Fruit fly (Drosophila melanogaster) whole organism, embryonic: ENCODE data around the gene CG10907.

Experiments used
- Aef1 ChIP-seq: fragments of 200-800 bp; sonication (Bioruptor generic); IDR thresholded peaks from 3 replicates; pipeline ENCODE4 v1.3.6; 2022; ENCODE audit warnings: missing biosample characterization, missing genetic modification characterization
- Atf3 ChIP-seq: fragments of 200-800 bp; sonication (Bioruptor generic); optimal IDR thresholded peaks from 3 replicates; lab custom pipeline; 2016; ENCODE audit warnings: missing biosample characterization, missing genetic modification characterization
- BEAF-32 ChIP-seq: fragments of 200-800 bp; sonication (Bioruptor generic); optimal IDR thresholded peaks from 3 replicates; lab custom pipeline; 2017; ENCODE audit warnings: missing biosample characterization, missing genetic modification characterization, mild to moderate bottlenecking, moderate library complexity, missing genetic modification reagents
- Bgb ChIP-seq: fragments of 200-800 bp; sonication (Bioruptor generic); IDR thresholded peaks from 2 replicates; pipeline ENCODE4 v1.3.6; 2022; ENCODE audit warnings: missing biosample characterization, missing genetic modification characterization; ENCODE audit not compliant: partially characterized antibody
- CG10274 ChIP-seq: fragments of 200-800 bp; sonication (Bioruptor generic); optimal IDR thresholded peaks from 3 replicates; lab custom pipeline; 2017; ENCODE audit warnings: missing biosample characterization, mild to moderate bottlenecking, missing genetic modification characterization
- CG10366 ChIP-seq: fragments of 200-800 bp; sonication (Bioruptor generic); IDR thresholded peaks from 2 replicates; pipeline ENCODE4 v1.3.6; 2022; ENCODE audit warnings: missing biosample characterization, missing genetic modification characterization
- CG12104 ChIP-seq: fragments of 200-800 bp; sonication (Bioruptor generic); optimal IDR thresholded peaks from 3 replicates; lab custom pipeline; 2016; ENCODE audit warnings: missing biosample characterization, missing genetic modification characterization
- CG12299 ChIP-seq: fragments of 200-800 bp; sonication (Bioruptor generic); optimal IDR thresholded peaks from 2 replicates; lab custom pipeline; 2018; ENCODE audit warnings: missing biosample characterization, mild to moderate bottlenecking, missing genetic modification characterization
- CG12942 ChIP-seq: fragments of 200-800 bp; sonication (Bioruptor generic); optimal IDR thresholded peaks from 3 replicates; lab custom pipeline; 2016; ENCODE audit warnings: missing biosample characterization, missing genetic modification characterization
- CG17385 ChIP-seq: fragments of 200-800 bp; sonication (Bioruptor generic); optimal IDR thresholded peaks from 3 replicates; lab custom pipeline; 2018; ENCODE audit warnings: missing biosample characterization, mild to moderate bottlenecking, missing genetic modification characterization
- CG17802 ChIP-seq: fragments of 200-800 bp; sonication (Bioruptor generic); optimal IDR thresholded peaks from 2 replicates; lab custom pipeline; 2018; ENCODE audit warnings: missing biosample characterization, mild to moderate bottlenecking, missing genetic modification characterization, moderate library complexity
- CG2116 ChIP-seq: fragments of 200-800 bp; sonication (Bioruptor generic); optimal IDR thresholded peaks from 3 replicates; lab custom pipeline; 2018; ENCODE audit warnings: missing biosample characterization, mild to moderate bottlenecking, missing genetic modification characterization
- CG2199 ChIP-seq: fragments of 200-800 bp; sonication (Bioruptor generic); IDR thresholded peaks from 3 replicates; pipeline ENCODE4 v1.3.6; 2022; ENCODE audit warnings: missing biosample characterization, missing genetic modification characterization
- CG3281 ChIP-seq: fragments of 200-800 bp; sonication (Bioruptor generic); optimal IDR thresholded peaks from 3 replicates; lab custom pipeline; 2017; ENCODE audit warnings: missing biosample characterization, mild to moderate bottlenecking, missing genetic modification characterization
- CG34422 ChIP-seq: fragments of 200-800 bp; sonication (Bioruptor generic); IDR thresholded peaks from 3 replicates; pipeline ENCODE4 v1.3.6; 2022; ENCODE audit warnings: missing biosample characterization, missing genetic modification characterization
- CG3847 ChIP-seq: fragments of 200-800 bp; sonication (Bioruptor generic); IDR thresholded peaks from 2 replicates; pipeline ENCODE4 v1.3.6; 2022; ENCODE audit warnings: missing biosample characterization, missing genetic modification characterization
- CG43689 ChIP-seq: fragments of 200-800 bp; sonication (Bioruptor generic); IDR thresholded peaks from 2 replicates; pipeline ENCODE4 v1.3.6; 2022; ENCODE audit warnings: missing biosample characterization, missing genetic modification characterization
- CG6791 ChIP-seq: fragments of 200-800 bp; sonication (Bioruptor generic); IDR thresholded peaks from 3 replicates; pipeline ENCODE4 v1.3.6; 2022; ENCODE audit warnings: missing biosample characterization, missing genetic modification characterization; ENCODE audit not compliant: partially characterized antibody
- CG6813 ChIP-seq: fragments of 200-800 bp; sonication (Bioruptor generic); optimal IDR thresholded peaks from 2 replicates; lab custom pipeline; 2017; ENCODE audit warnings: missing biosample characterization, missing genetic modification characterization, mild to moderate bottlenecking, moderate library complexity, missing genetic modification reagents
- CG9437 ChIP-seq: fragments of 200-800 bp; sonication (Bioruptor generic); optimal IDR thresholded peaks from 2 replicates; lab custom pipeline; 2018; ENCODE audit warnings: missing biosample characterization, mild to moderate bottlenecking, missing genetic modification characterization
- CG9797 ChIP-seq: fragments of 200-800 bp; sonication (Bioruptor generic); optimal IDR thresholded peaks from 3 replicates; lab custom pipeline; 2018; ENCODE audit warnings: missing biosample characterization, mild to moderate bottlenecking, missing genetic modification characterization
- CkIIα-i1 ChIP-seq: fragments of 200-800 bp; sonication (Bioruptor generic); IDR thresholded peaks from 2 replicates; pipeline ENCODE4 v1.3.6; 2022; ENCODE audit warnings: missing biosample characterization, missing genetic modification characterization
- Doc3 ChIP-seq: fragments of 200-800 bp; sonication (Bioruptor generic); IDR thresholded peaks from 3 replicates; pipeline ENCODE4 v1.3.6; 2022; ENCODE audit warnings: missing biosample characterization, missing genetic modification characterization; ENCODE audit not compliant: partially characterized antibody
- Dp ChIP-seq: fragments of 200-800 bp; sonication (Bioruptor generic); optimal IDR thresholded peaks from 2 replicates; lab custom pipeline; 2018; ENCODE audit warnings: missing biosample characterization, mild to moderate bottlenecking, missing genetic modification characterization, moderate library complexity
- Dref ChIP-seq: fragments of 200-800 bp; sonication (Bioruptor generic); IDR thresholded peaks from 2 replicates; pipeline ENCODE4 v1.3.6; 2022; ENCODE audit warnings: missing biosample characterization, missing genetic modification characterization
- Fer2 ChIP-seq: fragments of 200-800 bp; sonication (Bioruptor generic); optimal IDR thresholded peaks from 2 replicates; lab custom pipeline; 2018; ENCODE audit warnings: missing biosample characterization, mild to moderate bottlenecking, missing genetic modification characterization, moderate library complexity
- GATAe ChIP-seq: fragments of 200-800 bp; sonication (Bioruptor generic); conservative IDR thresholded peaks from 2 replicates; pipeline ENCODE4 v1.3.6; 2022; ENCODE audit warnings: missing biosample characterization, missing genetic modification characterization
- Gsc ChIP-seq: fragments of 200-800 bp; sonication (Bioruptor generic); IDR thresholded peaks from 2 replicates; pipeline ENCODE4 v1.3.6; 2022; ENCODE audit warnings: missing biosample characterization, missing genetic modification characterization
- Hmx ChIP-seq: fragments of 200-800 bp; sonication (Bioruptor generic); optimal IDR thresholded peaks from 2 replicates; lab custom pipeline; 2016; ENCODE audit warnings: missing biosample characterization, missing genetic modification characterization
- Med ChIP-seq: fragments of 200-800 bp; sonication (Bioruptor generic); peaks from one replicate; lab custom pipeline; 2016; ENCODE audit warnings: missing biosample characterization, missing genetic modification characterization, mild to moderate bottlenecking, inconsistent platforms, moderate library complexity
- NC2β ChIP-seq: fragments of 200-800 bp; sonication (Bioruptor generic); optimal IDR thresholded peaks from 2 replicates; lab custom pipeline; 2016; ENCODE audit warnings: missing biosample characterization, missing genetic modification characterization
- Nf-YA ChIP-seq: fragments of 200-800 bp; sonication (Bioruptor generic); IDR thresholded peaks from 2 replicates; pipeline ENCODE4 v1.3.6; 2022; ENCODE audit warnings: missing biosample characterization, missing genetic modification characterization
- Nf-YB ChIP-seq: fragments of 200-800 bp; sonication (Bioruptor generic); optimal IDR thresholded peaks from 3 replicates; lab custom pipeline; 2019; ENCODE audit warnings: missing biosample characterization, mild to moderate bottlenecking, missing genetic modification characterization, moderate library complexity
- Ssrp ChIP-seq: fragments of 200-800 bp; sonication (Bioruptor generic); optimal IDR thresholded peaks from 2 replicates; lab custom pipeline; 2018; ENCODE audit warnings: missing biosample characterization, mild to moderate bottlenecking, missing genetic modification characterization, moderate library complexity
- gce ChIP-seq: fragments of 200-800 bp; sonication (Bioruptor generic); IDR thresholded peaks from 3 replicates; pipeline ENCODE4 v1.3.6; 2022; ENCODE audit warnings: missing biosample characterization, missing genetic modification characterization
- jumu ChIP-seq: fragments of 200-800 bp; sonication (Bioruptor generic); optimal IDR thresholded peaks from 3 replicates; lab custom pipeline; 2016; ENCODE audit warnings: missing biosample characterization, missing genetic modification characterization
- kah ChIP-seq: fragments of 200-800 bp; sonication (Bioruptor generic); optimal IDR thresholded peaks from 2 replicates; lab custom pipeline; 2018; ENCODE audit warnings: missing biosample characterization, mild to moderate bottlenecking, missing genetic modification characterization
- lab ChIP-seq: fragments of 200-800 bp; sonication (Bioruptor generic); optimal IDR thresholded peaks from 3 replicates; lab custom pipeline; 2017; ENCODE audit warnings: missing biosample characterization, missing genetic modification characterization, mild to moderate bottlenecking, moderate library complexity, missing genetic modification reagents
- mld ChIP-seq: fragments of 200-800 bp; sonication (Bioruptor generic); IDR thresholded peaks from 3 replicates; pipeline ENCODE4 v1.3.6; 2022; ENCODE audit warnings: missing biosample characterization, missing genetic modification characterization; ENCODE audit not compliant: partially characterized antibody
- pnt ChIP-seq: fragments of 200-800 bp; sonication (Bioruptor generic); optimal IDR thresholded peaks from 3 replicates; lab custom pipeline; 2016; ENCODE audit warnings: missing biosample characterization, missing genetic modification characterization
- schlank ChIP-seq: fragments of 200-800 bp; sonication (Bioruptor generic); optimal IDR thresholded peaks from 2 replicates; lab custom pipeline; 2018; ENCODE audit warnings: missing biosample characterization, mild to moderate bottlenecking, missing genetic modification characterization
- sna ChIP-seq: fragments of 200-800 bp; sonication (Bioruptor generic); IDR thresholded peaks from 2 replicates; pipeline ENCODE4 v1.3.6; 2022; ENCODE audit warnings: missing biosample characterization, missing genetic modification characterization; ENCODE audit not compliant: partially characterized antibody
- sob ChIP-seq: fragments of 200-800 bp; sonication (Bioruptor generic); IDR thresholded peaks from 2 replicates; pipeline ENCODE4 v1.3.6; 2022; ENCODE audit warnings: missing biosample characterization, missing genetic modification characterization
- stwl ChIP-seq: fragments of 200-800 bp; sonication (Bioruptor generic); optimal IDR thresholded peaks from 3 replicates; lab custom pipeline; 2018; ENCODE audit warnings: missing biosample characterization, mild to moderate bottlenecking, missing genetic modification characterization, moderate library complexity
- tll ChIP-seq, 2 experiments: fragments of 200-800 bp in 1 of 2; fragments of >200 bp in 1 of 2; sonication (Bioruptor generic) in 1 of 2; optimal IDR thresholded peaks; 2 replicates each; lab custom pipeline; 2017 to 2019; ENCODE audit warnings: missing biosample characterization in 2 of 2, missing genetic modification characterization in 2 of 2, mild to moderate bottlenecking in 1 of 2, moderate library complexity in 1 of 2
- trem ChIP-seq: fragments of 200-800 bp; optimal IDR thresholded peaks from 3 replicates; lab custom pipeline; 2019; ENCODE audit warnings: missing biosample characterization, mild to moderate bottlenecking, missing genetic modification characterization, moderate library complexity
- trh ChIP-seq: fragments of 200-800 bp; sonication (Bioruptor generic); optimal IDR thresholded peaks from 2 replicates; lab custom pipeline; 2016; ENCODE audit warnings: missing biosample characterization, missing genetic modification characterization
- twi ChIP-seq: fragments of 200-800 bp; optimal IDR thresholded peaks from 2 replicates; lab custom pipeline; 2019; ENCODE audit warnings: missing biosample characterization, mild to moderate bottlenecking, missing genetic modification characterization, moderate library complexity
- vnd ChIP-seq: fragments of 200-800 bp; sonication (Bioruptor generic); IDR thresholded peaks from 3 replicates; pipeline ENCODE4 v1.3.6; 2022; ENCODE audit warnings: missing biosample characterization, missing genetic modification characterization; ENCODE audit not compliant: partially characterized antibody
- wor ChIP-seq: fragments of 200-800 bp; sonication (Bioruptor generic); IDR thresholded peaks from 2 replicates; pipeline ENCODE4 v1.3.6; 2022; ENCODE audit warnings: missing biosample characterization, missing genetic modification characterization

CG10907 gene

DNA sequence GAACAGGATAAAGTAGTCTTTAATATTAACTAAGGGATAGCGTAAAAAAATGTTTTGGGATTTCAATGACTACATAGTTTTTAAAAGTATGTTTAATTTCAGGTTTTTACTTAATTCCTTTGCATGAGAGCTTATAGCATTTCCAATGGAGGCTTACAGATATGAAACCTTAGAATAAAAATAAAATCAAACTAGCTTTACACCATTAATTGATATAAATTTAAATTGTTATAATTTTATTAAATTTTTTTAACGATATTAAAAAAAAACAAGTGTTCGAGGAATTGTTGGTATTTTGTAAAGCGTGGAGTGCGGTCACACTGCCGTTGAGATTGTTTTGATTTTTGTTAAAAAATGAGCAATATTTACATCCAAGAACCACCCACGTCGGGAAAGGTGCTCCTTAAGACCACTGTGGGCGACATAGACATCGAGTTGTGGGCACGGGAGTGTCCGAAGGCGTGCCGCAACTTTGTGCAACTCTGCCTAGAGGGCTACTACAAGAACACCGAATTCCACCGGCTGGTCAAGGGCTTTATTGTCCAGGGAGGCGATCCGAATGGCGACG lies at the start of gene CG10907, which contains the start of gene twy:
Gene CG10907 (plus strand): TSS at position 282 of the 568 bp plus-strand sequence.
Gene twy (minus strand): TSS at position 51 of the 568 bp plus-strand sequence.
- TF ChIP-seq GATAe (GFP tag; lab: Robert Waterston, UW) (no peak), CG3281 (GFP tag; lab: Kevin White, UChicago) (no peak), pnt (GFP tag; lab: Kevin White, UChicago) (no peak), wor (GFP tag; lab: Robert Waterston, UW) (no peak), CG17802 (no peak), Nf-YB (no peak), lab (GFP tag; lab: Kevin White, UChicago) (no peak), Med (GFP tag; lab: Kevin White, UChicago) (peak; percentile 30), Dp (GFP tag; lab: Kevin White, UChicago) (peak; percentile 40), CG43689 (no peak), tll (GFP tag; optimal IDR thresholded peaks at IDR 0.05; lab: Kevin White, UChicago) (no peak), CG6791 (GFP tag; lab: Robert Waterston, UW) (no peak), CG9437 (GFP tag; lab: Kevin White, UChicago) (no peak), jumu (GFP tag; lab: Kevin White, UChicago) (no peak), CG2199 (no peak), NC2β (GFP tag; lab: Kevin White, UChicago) (no peak), stwl (tag; lab: Kevin White, UChicago) (peak; percentile 15), CG17385 (GFP tag; lab: Kevin White, UChicago) (no peak), trh (GFP tag; lab: Kevin White, UChicago) (no peak), CG10366 (no peak), Aef1 (GFP tag; lab: Robert Waterston, UW) (no peak), CG3847 (no peak), CG12942 (no peak), CG9797 (peak; percentile 30), sob (GFP tag; lab: Robert Waterston, UW) (no peak), Doc3 (GFP tag; lab: Robert Waterston, UW) (no peak), CG6813 (GFP tag; lab: Kevin White, UChicago) (no peak), gce (GFP tag; lab: Robert Waterston, UW) (no peak), twi (tag; lab: Kevin White, UChicago) (no peak), Gsc (no peak), BEAF-32 (GFP tag; lab: Kevin White, UChicago) (peak; percentile 16), sna (GFP tag; lab: Robert Waterston, UW) (no peak), schlank (tag; lab: Kevin White, UChicago) (no peak), CkIIα-i1 (no peak), Dref (GFP tag; lab: Robert Waterston, UW) (no peak), Fer2 (tag; lab: Kevin White, UChicago) (no peak), Hmx (GFP tag; lab: Kevin White, UChicago) (no peak), CG10274 (GFP tag; lab: Kevin White, UChicago) (no peak), Nf-YA (no peak), trem (peak; percentile 16), CG12299 (no peak), Bgb (GFP tag; lab: Robert Waterston, UW) (no peak), mld (GFP tag; lab: Robert Waterston, UW) (no peak), CG2116 (no peak), Ssrp (no peak), CG34422 (GFP tag; lab: Robert Waterston, UW) (no peak), vnd (GFP tag; lab: Robert Waterston, UW) (no peak), kah (no peak), CG12104 (GFP tag; lab: Kevin White, UChicago) (no peak), Atf3 (GFP tag; lab: Kevin White, UChicago) (no peak)
